Fruit fly (Drosophila melanogaster) whole organism, embryonic: ENCODE results near the gene Mrp5.

Source experiments
- Bteb2 ChIP-seq: fragments of 200-800 bp; sonication (Bioruptor generic); optimal IDR thresholded peaks from 2 replicates; lab custom pipeline; 2016; ENCODE audit warnings: missing biosample characterization, missing genetic modification characterization
- CG8478 ChIP-seq: fragments of >200 bp; optimal IDR thresholded peaks from 2 replicates; lab custom pipeline; 2018
- Lim3 ChIP-seq: fragments of 200-800 bp; sonication (Bioruptor generic); IDR thresholded peaks from 2 replicates; pipeline ENCODE4 v1.3.6; 2022; ENCODE audit warnings: missing biosample characterization, missing genetic modification characterization
- lola ChIP-seq, 3 experiments: fragments of >200 bp in 2 of 3; fragments of 200-800 bp in 1 of 3; sonication (Bioruptor generic) in 1 of 3; optimal IDR thresholded peaks; 2 replicates each; lab custom pipeline; 2017 to 2019; ENCODE audit warnings: missing biosample characterization in 3 of 3, missing genetic modification characterization in 3 of 3, mild to moderate bottlenecking in 1 of 3, moderate library complexity in 1 of 3

DNA sequence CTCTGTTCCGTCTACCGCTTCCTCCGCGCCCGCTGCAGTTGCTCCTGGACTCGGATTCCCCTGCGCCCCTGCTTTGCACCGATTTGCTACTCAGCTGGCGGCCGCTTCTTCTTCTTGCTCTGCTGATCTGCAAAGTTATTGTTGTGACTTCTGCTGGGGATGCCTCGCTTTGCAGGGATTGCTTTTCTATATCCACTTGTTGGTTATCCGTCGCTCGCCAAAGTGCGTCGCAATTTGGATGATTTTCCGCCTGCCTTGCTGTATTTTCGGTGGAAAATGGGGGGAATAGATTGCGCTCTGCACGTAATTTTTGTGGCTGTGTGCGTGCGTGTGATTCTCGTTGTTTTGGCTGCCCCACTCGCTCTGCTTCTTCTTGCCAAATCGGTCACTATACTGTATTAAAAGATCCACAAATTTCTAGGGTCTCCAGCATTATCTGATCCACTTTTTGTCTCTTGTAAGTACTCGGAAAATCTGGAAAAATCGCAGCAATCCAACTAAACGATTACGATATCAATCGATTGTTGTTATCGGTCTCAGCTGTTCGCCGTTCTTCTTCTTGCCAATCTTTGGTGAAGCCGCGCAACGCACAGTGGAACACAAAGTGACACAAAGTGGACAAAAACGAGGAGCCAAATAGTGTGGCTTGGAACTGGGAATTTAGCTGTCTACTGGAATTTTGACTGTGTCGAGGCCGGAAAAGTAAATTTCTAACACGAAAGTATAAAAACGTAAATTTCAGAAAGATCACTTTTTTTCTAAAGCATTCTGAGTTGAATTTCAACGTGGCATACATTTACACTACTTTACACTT, 27.7 kb upstream of the Mrp5 start, which contains the start of gene ClpX:
- no peak for TF ChIP-seq CG8478 (lab: Kevin White, UChicago)
- no peak for TF ChIP-seq Lim3 (GFP tag; lab: Robert Waterston, UW)
- no peak for TF ChIP-seq Bteb2 (GFP tag; lab: Kevin White, UChicago)
- no peak for TF ChIP-seq lola (GFP tag; optimal IDR thresholded peaks at IDR 0.05; lab: Kevin White, UChicago)
